Fruit fly (Drosophila melanogaster) whole organism, prepupa: ENCODE measurements around the gene Ir31a.

Source experiments
- Blimp-1 ChIP-seq: fragments of 200-800 bp; sonication (Bioruptor generic); optimal IDR thresholded peaks from 3 replicates; lab custom pipeline; 2017; ENCODE audit warnings: missing biosample characterization, missing genetic modification characterization, mild to moderate bottlenecking, moderate library complexity, missing genetic modification reagents
- CG10669 ChIP-seq: fragments of 200-800 bp; sonication (Bioruptor generic); optimal IDR thresholded peaks from 3 replicates; lab custom pipeline; 2018; ENCODE audit warnings: missing biosample characterization, mild to moderate bottlenecking, missing genetic modification characterization, moderate library complexity
- CG11294 ChIP-seq: fragments of 200-800 bp; sonication (Bioruptor generic); IDR thresholded peaks from 2 replicates; pipeline ENCODE4 v1.3.6; 2022; ENCODE audit warnings: missing biosample characterization, missing genetic modification characterization
- CG16779 ChIP-seq: fragments of 200-800 bp; sonication (Bioruptor generic); optimal IDR thresholded peaks from 3 replicates; lab custom pipeline; 2017; ENCODE audit warnings: missing biosample characterization, mild to moderate bottlenecking, missing genetic modification characterization
- CG6792 ChIP-seq: fragments of 200-800 bp; sonication (Bioruptor generic); optimal IDR thresholded peaks from 3 replicates; lab custom pipeline; 2016; ENCODE audit warnings: missing biosample characterization, missing genetic modification characterization
- CG6854 ChIP-seq: fragments of 200-800 bp; sonication (Bioruptor generic); optimal IDR thresholded peaks from 2 replicates; lab custom pipeline; 2017; ENCODE audit warnings: missing biosample characterization, mild to moderate bottlenecking, missing genetic modification characterization
- CG8632 ChIP-seq: fragments of 200-800 bp; sonication (Bioruptor generic); optimal IDR thresholded peaks from 3 replicates; lab custom pipeline; 2016; ENCODE audit warnings: missing biosample characterization, missing genetic modification characterization
- Hr39 ChIP-seq: fragments of 200-800 bp; sonication (Bioruptor generic); optimal IDR thresholded peaks from 2 replicates; lab custom pipeline; 2016; ENCODE audit warnings: missing biosample characterization, missing genetic modification characterization
- topi ChIP-seq: fragments of 200-800 bp; sonication (Bioruptor generic); optimal IDR thresholded peaks from 3 replicates; lab custom pipeline; 2016; ENCODE audit warnings: missing biosample characterization, missing genetic modification characterization

DNA sequence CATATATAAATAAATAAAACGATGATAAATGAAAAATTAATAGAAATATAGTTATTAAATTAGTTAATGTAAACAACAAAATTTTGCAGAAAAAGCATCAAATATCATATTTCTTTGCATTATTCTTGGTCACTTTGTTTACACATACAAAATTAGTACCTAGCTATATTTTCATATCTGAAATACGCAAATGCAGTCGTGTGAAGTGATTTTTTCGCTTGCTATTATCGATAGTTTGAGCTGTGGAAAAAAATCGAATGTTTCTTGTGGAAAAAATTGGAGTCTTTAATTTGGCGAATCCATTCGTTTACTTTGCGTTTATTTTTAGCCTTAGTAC lies 8.9 kb upstream of the Ir31a start, which contains the start of gene Cnot4:
- TF ChIP-seq topi (GFP tag; lab: Kevin White, UChicago) (no peak), CG11294 (GFP tag; lab: Robert Waterston, UW) (no peak), Blimp-1 (GFP tag; lab: Kevin White, UChicago) (no peak), CG10669 (GFP tag; lab: Kevin White, UChicago) (no peak), CG8632 (no peak), Hr39 (no peak), CG16779 (tag; lab: Kevin White, UChicago) (no peak), CG6854 (GFP tag; lab: Kevin White, UChicago) (no peak), CG6792 (GFP tag; lab: Kevin White, UChicago) (no peak)
